Worm (Caenorhabditis elegans) whole organism, midembryonic: ENCODE results near the gene F55C9.6.

Source experiments
- med-1 ChIP-seq: sonication (generic microtip); optimal IDR thresholded peaks from 2 replicates; lab custom pipeline; 2017; ENCODE audit warnings: missing genetic modification characterization, mild to moderate bottlenecking, missing compliant biosample characterization, antibody characterized with exemption, missing genetic modification reagents; ENCODE audit not compliant: insufficient read depth
- ref-1 ChIP-seq: fragments of 200-800 bp; sonication (Bioruptor generic); conservative IDR thresholded peaks from 2 replicates; pipeline ENCODE4 v1.3.6; 2022; ENCODE audit warnings: missing genetic modification reagents, missing genetic modification characterization, missing compliant biosample characterization

DNA sequence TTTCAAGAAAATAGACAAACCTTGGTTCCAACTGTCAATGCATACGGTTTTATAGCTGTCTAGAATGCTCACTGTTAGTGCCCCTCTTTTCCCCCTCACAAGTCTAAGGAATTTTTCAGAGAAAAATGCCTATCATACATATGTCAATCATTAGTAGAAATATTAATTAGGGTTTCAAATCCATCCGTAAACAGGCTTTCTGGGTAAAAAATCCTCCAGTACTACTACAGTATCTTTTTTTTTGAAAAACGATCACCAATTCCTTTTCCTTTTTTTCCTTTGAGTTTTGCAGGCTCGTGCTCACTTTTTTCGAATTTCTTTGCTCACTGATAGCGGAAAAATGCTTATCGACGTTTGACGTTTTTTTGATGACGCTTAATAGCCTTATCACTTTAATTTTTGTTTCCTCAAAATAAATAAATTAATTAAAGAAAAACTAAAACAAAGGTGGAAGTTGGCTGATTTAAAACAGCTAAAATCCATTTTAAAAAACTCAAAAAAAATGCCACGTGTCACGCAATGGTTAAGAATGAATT is 22.9 kb upstream of the F55C9.6 start, which contains the start of gene C43D7.7:
- TF ChIP-seq ref-1 (GFP tag; lab: Robert Waterston, UW) (no peak), med-1 (no peak)
